Worm (Caenorhabditis elegans): ENCODE results near the gene ncx-2.

Gene ncx-2

DNA sequence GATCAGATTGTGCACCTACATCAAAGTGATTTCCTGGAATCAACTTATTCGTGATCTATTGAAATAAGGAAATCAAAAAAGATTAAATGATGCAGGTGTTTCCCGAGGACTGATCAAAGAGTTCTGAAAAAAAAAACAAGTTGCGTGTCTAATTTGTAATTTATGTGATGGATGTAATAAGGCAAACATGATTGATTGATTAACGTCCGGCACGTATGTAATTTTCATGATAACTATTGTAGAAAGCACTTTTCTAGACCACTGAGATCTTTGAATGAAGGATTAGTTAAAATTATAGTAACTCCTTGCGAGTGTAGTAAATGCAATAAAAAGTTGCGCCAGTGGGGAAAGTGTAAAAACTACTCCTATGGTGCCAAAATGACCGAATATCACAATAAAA is 41.9 kb downstream of the ncx-2 start, which contains the start of gene srg-25:
Gene srg-25 (minus strand): TSS at position 101 of the 400 bp plus-strand sequence.
- TF ChIP-seq sdz-12 (GFP tag; optimal IDR thresholded peaks at IDR 0.05) (no peak), attf-4 (tag; optimal IDR thresholded peaks at IDR 0.05) (no peak), unc-130 (GFP tag; optimal IDR thresholded peaks at IDR 0.05) (no peak), ztf-11 (tag; optimal IDR thresholded peaks at IDR 0.05) (no peak), spr-3 (GFP tag; optimal IDR thresholded peaks at IDR 0.05) (no peak), hmg-1.1 (GFP tag; IDR thresholded peaks at IDR 0.05) (no peak), dmd-6 (GFP tag; IDR thresholded peaks at IDR 0.05) (no peak), dpl-1 (GFP tag; optimal IDR thresholded peaks at IDR 0.05) (no peak), mxl-3 (GFP tag; optimal IDR thresholded peaks at IDR 0.05) (no peak), zag-1 (tag; optimal IDR thresholded peaks at IDR 0.05) (no peak), egl-43 (GFP tag; IDR thresholded peaks at IDR 0.05) (no peak), R02D3.7 (tag; optimal IDR thresholded peaks at IDR 0.05) (no peak), D1046.2 (GFP tag; IDR thresholded peaks at IDR 0.05) (no peak), saeg-2 (GFP tag; IDR thresholded peaks at IDR 0.05) (no peak), php-3 (GFP tag; IDR thresholded peaks at IDR 0.05) (no peak), nhr-237 (tag; optimal IDR thresholded peaks at IDR 0.05) (no peak), ZK337.2 (GFP tag; IDR thresholded peaks at IDR 0.05) (no peak)

DNA sequence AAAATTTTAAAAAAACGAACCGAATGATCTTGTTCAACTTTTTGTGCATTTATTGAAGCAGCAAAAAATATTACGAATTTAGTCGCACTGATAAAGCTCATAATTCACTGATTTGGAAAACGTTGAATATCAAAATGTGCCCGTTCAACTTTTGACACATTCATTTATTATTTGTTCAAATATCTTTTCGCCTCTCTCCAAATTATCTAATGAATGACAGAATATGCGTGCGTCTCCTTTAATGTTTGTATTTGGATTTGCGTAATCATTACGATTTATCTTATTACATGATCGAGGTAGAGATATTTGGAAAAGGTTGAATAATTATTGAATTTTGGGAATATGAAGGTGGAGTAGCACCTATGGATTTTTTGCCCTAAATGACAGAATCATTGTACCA is 46.0 kb downstream of the ncx-2 start, which contains the start of gene T09D3.3:
Gene T09D3.3 (minus strand): TSS at position 101 of the 400 bp plus-strand sequence.
- TF ChIP-seq ztf-7 (tag; optimal IDR thresholded peaks at IDR 0.05) (no peak), ceh-20 (GFP tag; IDR thresholded peaks at IDR 0.05) (no peak), dmd-6 (GFP tag; IDR thresholded peaks at IDR 0.05) (no peak), fkh-10 (GFP tag; optimal IDR thresholded peaks at IDR 0.05) (no peak), nhr-6 (tag; optimal IDR thresholded peaks at IDR 0.05) (no peak), mdt-29 (GFP tag; IDR thresholded peaks at IDR 0.05) (no peak), attf-4 (tag; optimal IDR thresholded peaks at IDR 0.05) (no peak), R02D3.7 (tag; optimal IDR thresholded peaks at IDR 0.05) (no peak), T26A8.4 (GFP tag; IDR thresholded peaks at IDR 0.05) (no peak), daf-8 (GFP tag; IDR thresholded peaks at IDR 0.05) (no peak)

DNA sequence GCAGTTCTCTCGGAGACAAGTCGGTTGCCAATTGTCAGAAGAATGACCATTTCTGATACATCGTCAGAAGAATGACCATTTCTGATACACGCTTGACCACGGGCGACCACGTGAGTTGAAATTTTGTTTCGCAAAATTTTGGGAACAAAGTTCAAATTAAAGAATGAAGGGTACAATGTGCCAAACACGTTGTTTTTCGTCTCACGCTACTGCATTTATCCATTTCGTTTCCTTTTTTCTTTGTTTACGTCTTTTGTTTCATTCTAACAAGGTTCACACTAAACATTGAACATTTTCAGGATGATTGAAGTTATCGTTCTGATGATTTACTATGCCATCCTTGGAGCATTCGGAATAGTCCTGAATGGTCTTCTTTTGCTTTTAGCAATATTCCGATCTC is 48.0 kb downstream of the ncx-2 start, which contains the start of gene srd-9:
Gene srd-9 (plus strand): TSS at position 301 of the 400 bp plus-strand sequence.
- TF ChIP-seq ceh-44 (GFP tag; IDR thresholded peaks at IDR 0.05) (no peak), fos-1 (tag; optimal IDR thresholded peaks at IDR 0.05) (no peak), madf-5 (GFP tag; IDR thresholded peaks at IDR 0.05) (no peak), lim-7 (GFP tag; IDR thresholded peaks at IDR 0.05) (no peak)

DNA sequence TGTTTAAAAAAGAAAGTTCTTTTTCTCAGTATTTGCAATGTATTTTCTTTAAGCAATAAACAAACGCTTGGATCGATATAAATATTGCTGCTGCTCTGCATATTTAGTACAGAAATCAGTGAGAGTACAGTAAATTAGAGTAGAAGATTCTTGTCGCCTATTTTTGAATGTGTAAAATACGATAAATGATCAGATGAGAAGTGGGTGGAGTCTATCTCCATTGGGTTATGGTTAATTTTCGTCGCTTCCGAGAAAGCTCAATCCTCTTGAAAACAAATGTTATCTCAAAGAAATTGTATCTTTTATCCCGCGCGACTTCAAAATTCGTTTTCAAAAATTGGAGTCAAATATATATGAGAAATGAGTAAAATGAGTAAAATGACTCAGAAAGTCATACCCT is 55.3 kb downstream of the ncx-2 start, which contains the start of gene nhr-216:
Gene nhr-216 (minus strand): TSS at position 101 of the 400 bp plus-strand sequence.
- peak; percentile 71 for TF ChIP-seq aha-1 (tag)
- no peak for TF ChIP-seq rbr-2 (tag; optimal IDR thresholded peaks at IDR 0.05)
